Worm (Caenorhabditis elegans) whole organism, L3 larva: ENCODE results near the gene W03H9.1.

Source experiments
- R02D3.7 ChIP-seq: fragments of 150-350 bp; optimal IDR thresholded peaks from 2 replicates; lab custom pipeline; 2014; ENCODE audit warnings: missing biosample characterization, missing genetic modification characterization
- ZK546.5 ChIP-seq: sonication (generic microtip); optimal IDR thresholded peaks from 2 replicates; lab custom pipeline; 2017; ENCODE audit warnings: missing biosample characterization, missing genetic modification characterization
- aly-2 ChIP-seq: fragments of 150-350 bp; optimal IDR thresholded peaks from 2 replicates; lab custom pipeline; 2014; ENCODE audit warnings: missing biosample characterization, missing genetic modification characterization
- ama-1 ChIP-seq: fragments of 150-350 bp; optimal IDR thresholded peaks from 2 replicates; lab custom pipeline; 2018
- ceh-16 ChIP-seq: sonication (generic microtip); optimal IDR thresholded peaks from 2 replicates; lab custom pipeline; 2017; ENCODE audit warnings: missing biosample characterization, missing genetic modification characterization
- ceh-82 ChIP-seq: fragments of 150-350 bp; optimal IDR thresholded peaks from 2 replicates; lab custom pipeline; 2014; ENCODE audit warnings: missing biosample characterization, missing genetic modification characterization
- ceh-9 ChIP-seq: sonication (generic microtip); optimal IDR thresholded peaks from 2 replicates; lab custom pipeline; 2018; ENCODE audit warnings: missing biosample characterization, missing genetic modification characterization
- daf-12 ChIP-seq: fragments of 150-350 bp; optimal IDR thresholded peaks from 2 replicates; lab custom pipeline; 2014; ENCODE audit warnings: missing biosample characterization, missing genetic modification reagents, missing genetic modification characterization
- egl-27 ChIP-seq: sonication (generic microtip); optimal IDR thresholded peaks from 4 replicates; lab custom pipeline; 2017; ENCODE audit warnings: missing biosample characterization, missing genetic modification reagents, missing genetic modification characterization
- egl-5 ChIP-seq: fragments of 150-350 bp; optimal IDR thresholded peaks from 2 replicates; lab custom pipeline; 2017; ENCODE audit warnings: missing biosample characterization, missing genetic modification reagents, missing genetic modification characterization, inconsistent platforms
- elt-3 ChIP-seq, 3 experiments: fragments of 150-350 bp in 1 of 3; sonication (generic microtip) in 2 of 3; optimal IDR thresholded peaks; 2 replicates in 2 of 3; 4 replicates in 1 of 3; lab custom pipeline; 2014 to 2017; ENCODE audit warnings: missing biosample characterization in 3 of 3, missing genetic modification characterization in 3 of 3
- eor-1 ChIP-seq, 2 experiments: fragments of 150-350 bp; optimal IDR thresholded peaks; 2 replicates each; lab custom pipeline; 2014 to 2018; ENCODE audit warnings: missing biosample characterization in 2 of 2, missing genetic modification characterization in 2 of 2
- fkh-10 ChIP-seq: sonication (generic microtip); optimal IDR thresholded peaks from 2 replicates; lab custom pipeline; 2017; ENCODE audit warnings: missing biosample characterization, missing genetic modification reagents, missing genetic modification characterization
- fos-1 ChIP-seq: fragments of 150-350 bp; optimal IDR thresholded peaks from 2 replicates; lab custom pipeline; 2014; ENCODE audit warnings: missing biosample characterization, missing genetic modification characterization
- hmg-11 ChIP-seq: sonication (generic microtip); optimal IDR thresholded peaks from 2 replicates; lab custom pipeline; 2016; ENCODE audit warnings: missing genetic modification characterization, missing compliant biosample characterization
- lin-15B ChIP-seq: fragments of 150-350 bp; optimal IDR thresholded peaks from 2 replicates; lab custom pipeline; 2014; ENCODE audit warnings: missing biosample characterization, missing genetic modification characterization
- lsy-12 ChIP-seq: sonication (generic microtip); optimal IDR thresholded peaks from 2 replicates; lab custom pipeline; 2016; ENCODE audit warnings: mild to moderate bottlenecking, missing genetic modification characterization, missing compliant biosample characterization
- mml-1 ChIP-seq: fragments of 150-350 bp; sonication (generic microtip); optimal IDR thresholded peaks from 3 replicates; lab custom pipeline; 2014; ENCODE audit warnings: missing biosample characterization, missing genetic modification characterization
- nfya-1 ChIP-seq: sonication (generic microtip); optimal IDR thresholded peaks from 2 replicates; lab custom pipeline; 2017; ENCODE audit warnings: missing genetic modification characterization, mild to moderate bottlenecking, missing compliant biosample characterization, antibody characterized with exemption, moderate library complexity; ENCODE audit not compliant: insufficient read depth
- nhr-12 ChIP-seq: fragments of 150-350 bp; optimal IDR thresholded peaks from 2 replicates; lab custom pipeline; 2014; ENCODE audit warnings: missing biosample characterization, missing genetic modification characterization
- nhr-23 ChIP-seq: fragments of 150-350 bp; optimal IDR thresholded peaks from 2 replicates; lab custom pipeline; 2014; ENCODE audit warnings: missing biosample characterization, missing genetic modification reagents, missing genetic modification characterization
- nhr-237 ChIP-seq: fragments of 150-350 bp; optimal IDR thresholded peaks from 2 replicates; lab custom pipeline; 2014; ENCODE audit warnings: missing biosample characterization, missing genetic modification characterization
- nhr-25 ChIP-seq: sonication (generic microtip); optimal IDR thresholded peaks from 2 replicates; lab custom pipeline; 2017; ENCODE audit warnings: missing biosample characterization, missing genetic modification characterization
- nhr-28 ChIP-seq: fragments of 150-350 bp; optimal IDR thresholded peaks from 2 replicates; lab custom pipeline; 2014; ENCODE audit warnings: missing biosample characterization, missing genetic modification characterization
- nhr-43 ChIP-seq: sonication (generic microtip); optimal IDR thresholded peaks from 2 replicates; lab custom pipeline; 2016; ENCODE audit warnings: mild to moderate bottlenecking, missing genetic modification characterization, missing compliant biosample characterization; ENCODE audit not compliant: poor library complexity, severe bottlenecking
- nhr-76 ChIP-seq: fragments of 150-350 bp; sonication (generic microtip); optimal IDR thresholded peaks from 5 replicates; lab custom pipeline; 2014; ENCODE audit warnings: missing biosample characterization, missing genetic modification characterization
- nhr-77 ChIP-seq: fragments of 150-350 bp; optimal IDR thresholded peaks from 2 replicates; lab custom pipeline; 2014; ENCODE audit warnings: missing biosample characterization, missing genetic modification characterization
- pha-4 ChIP-seq: fragments of 150-350 bp; optimal IDR thresholded peaks from 2 replicates; lab custom pipeline; 2014; ENCODE audit warnings: missing biosample characterization, missing genetic modification reagents, missing genetic modification characterization
- pqm-1 ChIP-seq: fragments of 150-350 bp; optimal IDR thresholded peaks from 2 replicates; lab custom pipeline; 2017; ENCODE audit warnings: missing biosample characterization, missing genetic modification characterization, inconsistent platforms
- sea-2 ChIP-seq: fragments of 150-350 bp; sonication (generic microtip); optimal IDR thresholded peaks from 4 replicates; lab custom pipeline; 2014; ENCODE audit warnings: missing biosample characterization, missing genetic modification reagents, missing genetic modification characterization
- snpc-4 ChIP-seq: fragments of 150-350 bp; optimal IDR thresholded peaks from 2 replicates; lab custom pipeline; 2014; ENCODE audit warnings: missing biosample characterization, missing genetic modification characterization
- tbx-2 ChIP-seq: sonication (generic microtip); optimal IDR thresholded peaks from 2 replicates; lab custom pipeline; 2016; ENCODE audit warnings: mild to moderate bottlenecking, missing genetic modification characterization, missing compliant biosample characterization
- unc-39 ChIP-seq: sonication (generic microtip); optimal IDR thresholded peaks from 4 replicates; lab custom pipeline; 2017; ENCODE audit warnings: missing biosample characterization, missing genetic modification characterization
- zag-1 ChIP-seq: fragments of 150-350 bp; optimal IDR thresholded peaks from 2 replicates; lab custom pipeline; 2014; ENCODE audit warnings: missing biosample characterization, missing genetic modification characterization
- ztf-11 ChIP-seq: fragments of 150-350 bp; optimal IDR thresholded peaks from 2 replicates; lab custom pipeline; 2014; ENCODE audit warnings: missing biosample characterization, missing genetic modification characterization
- ztf-4 ChIP-seq: fragments of 150-350 bp; optimal IDR thresholded peaks from 2 replicates; lab custom pipeline; 2014; ENCODE audit warnings: missing biosample characterization, missing genetic modification characterization

Gene W03H9.1

ce11 chrII:14137538-14137937 is 12.4 kb downstream of the W03H9.1 start, which contains the start of gene K09E4.1:
K09E4.1 (plus strand) TSS chrII:14137838.
- TF ChIP-seq ceh-9 (tag; lab: Kevin White, UChicago) (no peak), snpc-4 (tag; lab: Kevin White, UChicago) (no peak), nhr-25 (no peak), fkh-10 (GFP tag; lab: Kevin White, UChicago) (no peak), nhr-28 (no peak), ZK546.5 (tag; lab: Kevin White, UChicago) (no peak), egl-27 (tag; lab: Kevin White, UChicago) (no peak), nhr-23 (tag; lab: Kevin White, UChicago) (no peak), tbx-2 (tag; lab: Kevin White, UChicago) (no peak), ama-1 (lab: Kevin White, UChicago) (no peak), daf-12 (tag; lab: Kevin White, UChicago) (no peak), pqm-1 (no peak)

DNA sequence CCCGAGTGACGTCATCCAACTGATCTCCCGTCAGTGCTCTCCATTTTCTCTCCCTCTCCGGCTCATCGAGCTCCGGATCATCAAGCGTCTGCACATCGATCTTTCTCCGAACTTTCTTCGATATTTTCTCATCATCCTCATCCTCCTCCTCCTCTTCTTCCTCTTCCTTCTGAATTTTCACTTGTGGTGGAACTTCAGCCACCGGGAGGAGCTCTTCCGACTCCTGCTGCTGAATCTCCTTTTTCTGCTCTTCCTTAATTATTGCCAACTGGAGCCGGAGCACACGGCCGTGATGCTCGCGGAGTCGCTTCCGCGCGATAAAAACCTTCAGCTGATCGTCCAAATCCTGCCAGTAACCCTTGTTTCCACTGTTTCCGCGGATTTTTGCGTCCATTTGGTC is 13.6 kb downstream of the W03H9.1 start:
- TF ChIP-seq nhr-12 (tag; lab: Kevin White, UChicago) (no peak), fos-1 (no peak), ama-1 (lab: Kevin White, UChicago) (no peak), nhr-77 (tag; lab: Kevin White, UChicago) (no peak), zag-1 (no peak), R02D3.7 (tag; lab: Kevin White, UChicago) (no peak), nfya-1 (no peak), sea-2 (GFP tag; lab: Kevin White, UChicago) (no peak), lin-15B (tag; lab: Kevin White, UChicago) (no peak), tbx-2 (tag; lab: Kevin White, UChicago) (no peak), nhr-23 (tag; lab: Kevin White, UChicago) (no peak), ceh-16 (tag; lab: Kevin White, UChicago) (no peak)

DNA sequence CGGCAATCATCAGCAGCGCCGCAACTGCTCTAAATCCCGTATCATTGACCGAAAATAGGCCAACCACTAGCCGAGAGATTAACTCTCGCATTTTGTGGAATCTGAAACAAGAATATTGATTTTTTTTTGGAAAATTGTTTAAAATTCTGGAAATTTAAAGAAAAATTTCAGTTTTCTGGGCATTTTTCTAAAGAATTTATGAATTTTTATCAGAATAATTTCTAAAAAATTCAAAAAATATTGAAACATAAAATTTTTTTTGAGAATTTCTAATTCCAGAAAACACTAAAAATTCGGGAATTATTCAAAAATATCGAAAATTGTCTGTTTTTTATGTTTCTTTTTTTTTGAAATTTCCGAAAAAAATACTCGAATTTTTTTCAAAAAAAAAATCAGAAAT is 17.2 kb downstream of the W03H9.1 start, which contains the start of gene algn-3:
Gene algn-3, minus strand, starts transcription at position 101 of the 400 bp plus-strand sequence.
- TF ChIP-seq pqm-1: no peak

ce11 chrII:14129191-14129590 is 20.7 kb downstream of the W03H9.1 start:
- TF ChIP-seq nhr-43 (tag; lab: Kevin White, UChicago) (no peak), elt-3 (tag; optimal IDR thresholded peaks at IDR 0.05; lab: Kevin White, UChicago) (no peak), aly-2 (tag; lab: Kevin White, UChicago) (no peak), ceh-82 (tag; lab: Kevin White, UChicago) (no peak), R02D3.7 (tag; lab: Kevin White, UChicago) (no peak), unc-39 (tag; lab: Kevin White, UChicago) (no peak), mml-1 (tag; lab: Kevin White, UChicago) (no peak), eor-1 (tag; optimal IDR thresholded peaks at IDR 0.05; lab: Kevin White, UChicago) (no peak), pha-4 (tag; lab: Kevin White, UChicago) (no peak), ztf-11 (tag; lab: Kevin White, UChicago) (no peak), nhr-28 (no peak), zag-1 (no peak), hmg-11 (tag; lab: Kevin White, UChicago) (no peak), nhr-237 (tag; lab: Kevin White, UChicago) (no peak), nhr-23 (tag; lab: Kevin White, UChicago) (no peak), pqm-1 (no peak)

ce11 chrII:14126841-14127240 is 23.1 kb downstream of the W03H9.1 start, which contains the start of gene K09E4.3:
K09E4.3 (minus strand) TSS chrII:14126941.
- no peak for TF ChIP-seq nhr-237 (tag; lab: Kevin White, UChicago)
- TF ChIP-seq nhr-76 (tag; lab: Kevin White, UChicago): no peak
- no peak for TF ChIP-seq egl-5 (tag; lab: Kevin White, UChicago)
- TF ChIP-seq elt-3 (tag; optimal IDR thresholded peaks at IDR 0.05; lab: Kevin White, UChicago): no peak
- TF ChIP-seq ceh-16 (tag; lab: Kevin White, UChicago): no peak
- TF ChIP-seq ztf-4: no peak
- TF ChIP-seq hmg-11 (tag; lab: Kevin White, UChicago): no peak
- TF ChIP-seq lsy-12 (tag; lab: Kevin White, UChicago): no peak
